ENCODE assay signal across 1 fruit fly cellular context in the genomic region with DNA sequence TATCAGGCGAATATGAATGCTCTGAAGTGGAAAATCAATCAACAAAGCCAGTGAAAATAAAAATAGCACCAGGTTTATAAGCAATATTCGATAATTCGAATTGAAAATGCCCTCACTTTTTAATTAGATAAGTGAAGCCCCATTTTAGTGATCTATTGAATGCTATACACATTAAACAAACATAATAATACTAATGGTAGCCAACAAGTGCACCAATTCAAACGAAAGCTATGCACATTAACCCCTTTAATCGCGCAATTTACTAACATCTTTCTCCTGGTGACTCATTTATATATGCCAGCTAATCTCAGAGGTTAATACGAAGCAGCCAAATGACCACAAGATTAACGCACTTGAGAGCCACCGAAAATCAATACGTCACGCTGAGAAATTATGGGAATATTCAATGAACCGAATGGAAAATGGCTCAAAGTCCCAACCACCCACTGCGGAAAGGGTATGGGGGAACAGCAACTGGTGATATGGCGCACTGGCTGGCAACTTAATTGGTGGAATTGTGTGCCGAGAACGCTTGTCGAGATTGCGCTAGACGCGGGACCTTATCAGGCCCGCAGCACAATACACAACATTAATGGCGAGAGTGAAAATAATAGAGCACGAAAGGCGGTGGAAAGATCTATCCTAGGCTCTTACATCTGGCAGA.
TF ChIP-seq lines count a peak whose summit lies in the region.

No protein-coding gene starts in this region.

TF ChIP-seq in whole organism, embryonic, 481 proteins besides CTCF, POLR2A, EP300 and RAD21 (continued from another document):
- no peak for TF ChIP-seq D (optimal IDR thresholded peaks at IDR 0.05; lab: Kevin White, UChicago)
- TF ChIP-seq D (GFP tag; optimal IDR thresholded peaks at IDR 0.05; lab: Kevin White, UChicago) = no peak
- no peak for TF ChIP-seq Lpt (GFP tag; optimal IDR thresholded peaks at IDR 0.05; lab: Kevin White, UChicago)
- TF ChIP-seq CG10654 (GFP tag; optimal IDR thresholded peaks at IDR 0.05; lab: Kevin White, UChicago) = no peak
- no peak for TF ChIP-seq CG6813 (GFP tag; optimal IDR thresholded peaks at IDR 0.05; lab: Kevin White, UChicago)
- no peak for TF ChIP-seq dysf (GFP tag; IDR thresholded peaks at IDR 0.05; lab: Robert Waterston, UW)
- peak; percentile 14 for TF ChIP-seq mam (GFP tag; optimal IDR thresholded peaks at IDR 0.05; lab: Kevin White, UChicago)
- no peak for TF ChIP-seq Dfd (GFP tag; optimal IDR thresholded peaks at IDR 0.05; lab: Kevin White, UChicago)
- TF ChIP-seq crol (GFP tag; IDR thresholded peaks at IDR 0.05; lab: Robert Waterston, UW) = no peak
- no peak for TF ChIP-seq inv (GFP tag; IDR thresholded peaks at IDR 0.05; lab: Robert Waterston, UW; ENCODE audit: partially characterized antibody)
- TF ChIP-seq CG10147 (GFP tag; optimal IDR thresholded peaks at IDR 0.05; lab: Kevin White, UChicago) = no peak
- TF ChIP-seq tap (tag; optimal IDR thresholded peaks at IDR 0.05; lab: Kevin White, UChicago) = no peak
- TF ChIP-seq exex (tag; optimal IDR thresholded peaks at IDR 0.05; lab: Kevin White, UChicago) = peak; percentile 89
- no peak; the same call in 1 of the 2 replicates for TF ChIP-seq Rfx (GFP tag; IDR thresholded peaks at IDR 0.05; lab: Robert Waterston, UW)
- no peak for TF ChIP-seq HmgZ (tag; optimal IDR thresholded peaks at IDR 0.05; lab: Kevin White, UChicago)
- no peak for TF ChIP-seq pita (GFP tag; optimal IDR thresholded peaks at IDR 0.05; lab: Kevin White, UChicago)
- TF ChIP-seq Med (GFP tag; lab: Kevin White, UChicago) = peak; percentile 83
- no peak for TF ChIP-seq ci (GFP tag; IDR thresholded peaks at IDR 0.05; lab: Robert Waterston, UW)
- TF ChIP-seq CG17186 (GFP tag; optimal IDR thresholded peaks at IDR 0.05; lab: Kevin White, UChicago) = no peak
- no peak for TF ChIP-seq corto (GFP tag; optimal IDR thresholded peaks at IDR 0.05; lab: Kevin White, UChicago)
- no peak for TF ChIP-seq z (GFP tag; IDR thresholded peaks at IDR 0.05; lab: Robert Waterston, UW)
- peak; percentile 25 for TF ChIP-seq CG7556 (GFP tag; optimal IDR thresholded peaks at IDR 0.05; lab: Kevin White, UChicago)
- TF ChIP-seq Dek (tag; optimal IDR thresholded peaks at IDR 0.05; lab: Kevin White, UChicago) = no peak
- TF ChIP-seq nerfin-1 (tag; optimal IDR thresholded peaks at IDR 0.05; lab: Kevin White, UChicago) = no peak
- no peak for TF ChIP-seq Nf-YA (GFP tag; IDR thresholded peaks at IDR 0.05; lab: Robert Waterston, UW)
- TF ChIP-seq salm (tag; optimal IDR thresholded peaks at IDR 0.05; lab: Kevin White, UChicago) = no peak
- TF ChIP-seq dati (GFP tag; IDR thresholded peaks at IDR 0.05; lab: Robert Waterston, UW) = no peak
- peak; percentile 34; the same call in 1 of the 3 replicates for TF ChIP-seq so (GFP tag; IDR thresholded peaks at IDR 0.05; lab: Robert Waterston, UW)
- peak; percentile 50 for TF ChIP-seq CG34376 (GFP tag; optimal IDR thresholded peaks at IDR 0.05; lab: Kevin White, UChicago)
- TF ChIP-seq row (GFP tag; IDR thresholded peaks at IDR 0.05; lab: Robert Waterston, UW) = peak; percentile 63
- TF ChIP-seq CG10267 (tag; optimal IDR thresholded peaks at IDR 0.05; lab: Kevin White, UChicago) = no peak
- peak; percentile 91 for TF ChIP-seq D19A (tag; optimal IDR thresholded peaks at IDR 0.05; lab: Kevin White, UChicago)
- TF ChIP-seq usp (GFP tag; optimal IDR thresholded peaks at IDR 0.05; lab: Kevin White, UChicago) = no peak
- peak; percentile 88 for TF ChIP-seq mirr (GFP tag; optimal IDR thresholded peaks at IDR 0.05; lab: Kevin White, UChicago)
- no peak for TF ChIP-seq CG12299 (tag; optimal IDR thresholded peaks at IDR 0.05; lab: Kevin White, UChicago)
- no peak for TF ChIP-seq tll (GFP tag; optimal IDR thresholded peaks at IDR 0.05; lab: Kevin White, UChicago)
- TF ChIP-seq CG5180 (GFP tag; optimal IDR thresholded peaks at IDR 0.05; lab: Kevin White, UChicago) = no peak
- TF ChIP-seq pnt (GFP tag; optimal IDR thresholded peaks at IDR 0.05; lab: Kevin White, UChicago) = no peak
- TF ChIP-seq CG9215 (GFP tag; IDR thresholded peaks at IDR 0.05; lab: Robert Waterston, UW) = 0 out of 2 replicates have a peak, but pooled peaks have one; percentile 8
- TF ChIP-seq bbx (GFP tag; IDR thresholded peaks at IDR 0.05; lab: Robert Waterston, UW; ENCODE audit: partially characterized antibody) = no peak
- no peak for TF ChIP-seq hbn (GFP tag; IDR thresholded peaks at IDR 0.05; lab: Robert Waterston, UW; ENCODE audit: partially characterized antibody)
- no peak for TF ChIP-seq odd (GFP tag; optimal IDR thresholded peaks at IDR 0.05; lab: Kevin White, UChicago)
- TF ChIP-seq oc (tag; optimal IDR thresholded peaks at IDR 0.05; lab: Kevin White, UChicago) = no peak
- TF ChIP-seq CkIIα-i1 (GFP tag; IDR thresholded peaks at IDR 0.05; lab: Robert Waterston, UW) = no peak
- TF ChIP-seq ftz-f1 (GFP tag; optimal IDR thresholded peaks at IDR 0.05; lab: Kevin White, UChicago) = no peak
- TF ChIP-seq CG12071 (GFP tag; optimal IDR thresholded peaks at IDR 0.05; lab: Kevin White, UChicago) = peak; percentile 18
- no peak for TF ChIP-seq CG11696 (GFP tag; IDR thresholded peaks at IDR 0.05; lab: Robert Waterston, UW)
- no peak for TF ChIP-seq Usf (GFP tag; optimal IDR thresholded peaks at IDR 0.05; lab: Kevin White, UChicago)
- TF ChIP-seq slp2 (GFP tag; optimal IDR thresholded peaks at IDR 0.05; lab: Kevin White, UChicago) = no peak
- TF ChIP-seq GATAe (GFP tag; conservative IDR thresholded peaks at IDR 0.05; lab: Robert Waterston, UW) = no peak
- TF ChIP-seq HLH4C (GFP tag; IDR thresholded peaks at IDR 0.05; lab: Robert Waterston, UW; ENCODE audit: partially characterized antibody) = no peak
- TF ChIP-seq phol (tag; optimal IDR thresholded peaks at IDR 0.05; lab: Kevin White, UChicago) = no peak
- no peak for TF ChIP-seq Trl (optimal IDR thresholded peaks at IDR 0.05; lab: Kevin White, UChicago)
- TF ChIP-seq Trl (GFP tag; optimal IDR thresholded peaks at IDR 0.05; lab: Kevin White, UChicago) = no peak
- no peak for TF ChIP-seq pan (optimal IDR thresholded peaks at IDR 0.05; lab: Kevin White, UChicago)
- TF ChIP-seq pan (GFP tag; optimal IDR thresholded peaks at IDR 0.05 in 1 of 2, IDR thresholded peaks at IDR 0.05 in 1 of 2) = no peak
- TF ChIP-seq CG17361 (GFP tag; IDR thresholded peaks at IDR 0.05; lab: Robert Waterston, UW) = peak; percentile 53; the same call in 1 of the 3 replicates
- no peak for TF ChIP-seq unpg (GFP tag; optimal IDR thresholded peaks at IDR 0.05; lab: Kevin White, UChicago)
- no peak for TF ChIP-seq CG31388 (GFP tag; optimal IDR thresholded peaks at IDR 0.05; lab: Kevin White, UChicago)
- TF ChIP-seq CG6654 (GFP tag; optimal IDR thresholded peaks at IDR 0.05; lab: Kevin White, UChicago) = no peak
- peak; percentile 32 for TF ChIP-seq org-1 (GFP tag; optimal IDR thresholded peaks at IDR 0.05; lab: Kevin White, UChicago)
- TF ChIP-seq Adf1 (GFP tag; IDR thresholded peaks at IDR 0.05; lab: Robert Waterston, UW) = no peak
- no peak for TF ChIP-seq CG43689 (GFP tag; IDR thresholded peaks at IDR 0.05; lab: Robert Waterston, UW)
- no peak for TF ChIP-seq CG16863 (GFP tag; optimal IDR thresholded peaks at IDR 0.05; lab: Kevin White, UChicago)
- TF ChIP-seq Xrp1 (GFP tag; IDR thresholded peaks at IDR 0.05; lab: Robert Waterston, UW) = no peak
- TF ChIP-seq Sry-β (GFP tag; optimal IDR thresholded peaks at IDR 0.05; lab: Kevin White, UChicago) = no peak
